Fruit fly (Drosophila melanogaster) whole organism, embryonic: ENCODE data around the gene Mst85C.

Experiments used
- CG11085 ChIP-seq: fragments of 200-800 bp; sonication (Bioruptor generic); IDR thresholded peaks from 2 replicates; pipeline ENCODE4 v1.3.6; 2022; ENCODE audit warnings: missing biosample characterization, missing genetic modification characterization
- CG12391 ChIP-seq: fragments of 200-800 bp; sonication (Bioruptor generic); optimal IDR thresholded peaks from 3 replicates; lab custom pipeline; 2018; ENCODE audit warnings: missing biosample characterization, mild to moderate bottlenecking, missing genetic modification characterization, moderate library complexity
- CG1602 ChIP-seq: fragments of 200-800 bp; sonication (Bioruptor generic); optimal IDR thresholded peaks from 3 replicates; lab custom pipeline; 2016; ENCODE audit warnings: missing biosample characterization, missing genetic modification characterization
- CG1647 ChIP-seq: fragments of 200-800 bp; sonication (Bioruptor generic); optimal IDR thresholded peaks from 3 replicates; lab custom pipeline; 2016; ENCODE audit warnings: missing biosample characterization, missing genetic modification characterization
- CG16815 ChIP-seq: fragments of 200-800 bp; sonication (Bioruptor generic); optimal IDR thresholded peaks from 3 replicates; lab custom pipeline; 2017; ENCODE audit warnings: missing biosample characterization, mild to moderate bottlenecking, missing genetic modification characterization
- CG17912 ChIP-seq: fragments of 200-800 bp; sonication (Bioruptor generic); optimal IDR thresholded peaks from 2 replicates; lab custom pipeline; 2018; ENCODE audit warnings: missing biosample characterization, mild to moderate bottlenecking, missing genetic modification characterization
- CG1792 ChIP-seq: fragments of 200-800 bp; sonication (Bioruptor generic); optimal IDR thresholded peaks from 2 replicates; lab custom pipeline; 2016; ENCODE audit warnings: missing biosample characterization, missing genetic modification characterization
- CG2120 ChIP-seq: fragments of 200-800 bp; sonication (Bioruptor generic); optimal IDR thresholded peaks from 3 replicates; lab custom pipeline; 2016; ENCODE audit warnings: missing biosample characterization, missing genetic modification characterization
- CG2129 ChIP-seq: fragments of 200-800 bp; sonication (Bioruptor generic); IDR thresholded peaks from 2 replicates; pipeline ENCODE4 v1.3.6; 2022; ENCODE audit warnings: missing biosample characterization, missing genetic modification characterization; ENCODE audit not compliant: partially characterized antibody
- CG2202 ChIP-seq: fragments of 200-800 bp; sonication (Bioruptor generic); optimal IDR thresholded peaks from 2 replicates; lab custom pipeline; 2018; ENCODE audit warnings: missing biosample characterization, mild to moderate bottlenecking, missing genetic modification characterization
- CG2678 ChIP-seq: fragments of 200-800 bp; sonication (Bioruptor generic); optimal IDR thresholded peaks from 3 replicates; lab custom pipeline; 2019; ENCODE audit warnings: missing biosample characterization, mild to moderate bottlenecking, missing genetic modification characterization, moderate library complexity
- CG31365 ChIP-seq: fragments of 200-800 bp; sonication (Bioruptor generic); optimal IDR thresholded peaks from 2 replicates; lab custom pipeline; 2018; ENCODE audit warnings: missing biosample characterization, mild to moderate bottlenecking, missing genetic modification characterization
- CG5180 ChIP-seq: fragments of 200-800 bp; sonication (Bioruptor generic); optimal IDR thresholded peaks from 3 replicates; lab custom pipeline; 2017; ENCODE audit warnings: missing biosample characterization, missing genetic modification characterization, mild to moderate bottlenecking, moderate library complexity, missing genetic modification reagents
- CG6272 ChIP-seq: fragments of 200-800 bp; sonication (Bioruptor generic); IDR thresholded peaks from 2 replicates; pipeline ENCODE4 v1.3.6; 2022; ENCODE audit warnings: missing biosample characterization, missing genetic modification characterization
- CG6791 ChIP-seq: fragments of 200-800 bp; sonication (Bioruptor generic); IDR thresholded peaks from 3 replicates; pipeline ENCODE4 v1.3.6; 2022; ENCODE audit warnings: missing biosample characterization, missing genetic modification characterization; ENCODE audit not compliant: partially characterized antibody
- CG7357 ChIP-seq: fragments of 200-800 bp; sonication (Bioruptor generic); IDR thresholded peaks from 3 replicates; pipeline ENCODE4 v1.3.6; 2022; ENCODE audit warnings: missing biosample characterization, missing genetic modification characterization
- CG8765 ChIP-seq: fragments of 200-800 bp; sonication (Bioruptor generic); IDR thresholded peaks from 2 replicates; pipeline ENCODE4 v1.3.6; 2022; ENCODE audit warnings: missing biosample characterization, missing genetic modification characterization
- CG8924 ChIP-seq: fragments of 200-800 bp; optimal IDR thresholded peaks from 3 replicates; lab custom pipeline; 2019; ENCODE audit warnings: missing biosample characterization, mild to moderate bottlenecking, missing genetic modification characterization, moderate library complexity
- CG9609 ChIP-seq: fragments of 200-800 bp; sonication (Bioruptor generic); optimal IDR thresholded peaks from 3 replicates; lab custom pipeline; 2016; ENCODE audit warnings: missing biosample characterization, missing genetic modification characterization
- D19B ChIP-seq: fragments of 200-800 bp; sonication (Bioruptor generic); optimal IDR thresholded peaks from 2 replicates; lab custom pipeline; 2017; ENCODE audit warnings: missing biosample characterization, mild to moderate bottlenecking, missing genetic modification characterization
- Dip3 ChIP-seq: fragments of 200-800 bp; sonication (Bioruptor generic); optimal IDR thresholded peaks from 3 replicates; lab custom pipeline; 2016; ENCODE audit warnings: missing biosample characterization, missing genetic modification characterization
- Dref ChIP-seq: fragments of 200-800 bp; sonication (Bioruptor generic); IDR thresholded peaks from 2 replicates; pipeline ENCODE4 v1.3.6; 2022; ENCODE audit warnings: missing biosample characterization, missing genetic modification characterization
- Gsc ChIP-seq: fragments of 200-800 bp; sonication (Bioruptor generic); IDR thresholded peaks from 2 replicates; pipeline ENCODE4 v1.3.6; 2022; ENCODE audit warnings: missing biosample characterization, missing genetic modification characterization
- HHEX ChIP-seq: fragments of 200-800 bp; sonication (Bioruptor generic); optimal IDR thresholded peaks from 3 replicates; lab custom pipeline; 2017; ENCODE audit warnings: missing biosample characterization, mild to moderate bottlenecking, missing genetic modification characterization, missing genetic modification reagents
- HLHmδ ChIP-seq: fragments of 200-800 bp; sonication (Bioruptor generic); optimal IDR thresholded peaks from 2 replicates; lab custom pipeline; 2018; ENCODE audit warnings: missing biosample characterization, mild to moderate bottlenecking, missing genetic modification characterization, moderate library complexity
- Hey ChIP-seq: fragments of 200-800 bp; sonication (Bioruptor generic); optimal IDR thresholded peaks from 3 replicates; lab custom pipeline; 2018; ENCODE audit warnings: missing biosample characterization, mild to moderate bottlenecking, missing genetic modification characterization
- Poxn ChIP-seq: fragments of 200-800 bp; sonication (Bioruptor generic); IDR thresholded peaks from 2 replicates; pipeline ENCODE4 v1.3.6; 2022; ENCODE audit warnings: missing biosample characterization, missing genetic modification characterization
- Ptx1 ChIP-seq: fragments of 200-800 bp; sonication (Bioruptor generic); IDR thresholded peaks from 2 replicates; pipeline ENCODE4 v1.3.6; 2022; ENCODE audit warnings: missing biosample characterization, missing genetic modification characterization
- Vsx1 ChIP-seq: fragments of 200-800 bp; sonication (Bioruptor generic); optimal IDR thresholded peaks from 2 replicates; lab custom pipeline; 2017; ENCODE audit warnings: missing biosample characterization, mild to moderate bottlenecking, missing genetic modification characterization, missing genetic modification reagents
- ap ChIP-seq: fragments of 200-800 bp; sonication (Bioruptor generic); IDR thresholded peaks from 2 replicates; pipeline ENCODE4 v1.3.6; 2022; ENCODE audit warnings: missing biosample characterization, missing genetic modification characterization
- ara ChIP-seq: fragments of 200-800 bp; sonication (Bioruptor generic); IDR thresholded peaks from 2 replicates; pipeline ENCODE4 v1.3.6; 2022; ENCODE audit warnings: missing biosample characterization, missing genetic modification characterization
- br ChIP-seq: fragments of >200 bp; optimal IDR thresholded peaks from 2 replicates; lab custom pipeline; 2017
- bsh ChIP-seq, 2 experiments: fragments of 200-800 bp; sonication (Bioruptor generic); optimal IDR thresholded peaks; 2 replicates each; lab custom pipeline; 2017 to 2018; ENCODE audit warnings: mild to moderate bottlenecking in 2 of 2, missing biosample characterization in 2 of 2, missing genetic modification characterization in 2 of 2, moderate library complexity in 1 of 2
- corto ChIP-seq: fragments of 200-800 bp; sonication (Bioruptor generic); optimal IDR thresholded peaks from 2 replicates; lab custom pipeline; 2016; ENCODE audit warnings: missing biosample characterization, mild to moderate bottlenecking, missing genetic modification characterization, moderate library complexity
- dimm ChIP-seq: fragments of 200-800 bp; sonication (Bioruptor generic); IDR thresholded peaks from 2 replicates; pipeline ENCODE4 v1.3.6; 2022; ENCODE audit warnings: missing biosample characterization, missing genetic modification characterization
- fd64A ChIP-seq: fragments of 200-800 bp; sonication (Bioruptor generic); optimal IDR thresholded peaks from 3 replicates; lab custom pipeline; 2018; ENCODE audit warnings: missing biosample characterization, mild to moderate bottlenecking, missing genetic modification characterization
- ftz-f1 ChIP-seq: fragments of 200-800 bp; sonication (Bioruptor generic); optimal IDR thresholded peaks from 2 replicates; lab custom pipeline; 2016; ENCODE audit warnings: missing biosample characterization, missing genetic modification characterization
- gcm2 ChIP-seq: fragments of 200-800 bp; sonication (Bioruptor generic); optimal IDR thresholded peaks from 2 replicates; lab custom pipeline; 2016; ENCODE audit warnings: missing biosample characterization, missing genetic modification characterization
- gsb ChIP-seq: fragments of 200-800 bp; sonication (Bioruptor generic); IDR thresholded peaks from 2 replicates; pipeline ENCODE4 v1.3.6; 2022; ENCODE audit warnings: missing biosample characterization, missing genetic modification characterization
- jumu ChIP-seq: fragments of 200-800 bp; sonication (Bioruptor generic); optimal IDR thresholded peaks from 3 replicates; lab custom pipeline; 2016; ENCODE audit warnings: missing biosample characterization, missing genetic modification characterization
- mam ChIP-seq: fragments of 200-800 bp; sonication (Bioruptor generic); optimal IDR thresholded peaks from 3 replicates; lab custom pipeline; 2016; ENCODE audit warnings: missing biosample characterization, missing genetic modification characterization
- nmo ChIP-seq: fragments of 200-800 bp; sonication (Bioruptor generic); optimal IDR thresholded peaks from 2 replicates; lab custom pipeline; 2018; ENCODE audit warnings: missing biosample characterization, mild to moderate bottlenecking, missing genetic modification characterization, moderate library complexity
- odd ChIP-seq: fragments of 200-800 bp; sonication (Bioruptor generic); optimal IDR thresholded peaks from 2 replicates; lab custom pipeline; 2017; ENCODE audit warnings: missing biosample characterization, mild to moderate bottlenecking, missing genetic modification characterization
- pros ChIP-seq: fragments of 200-800 bp; sonication (Bioruptor generic); optimal IDR thresholded peaks from 3 replicates; lab custom pipeline; 2019; ENCODE audit warnings: missing biosample characterization, mild to moderate bottlenecking, missing genetic modification characterization, moderate library complexity
- stc ChIP-seq: fragments of 200-800 bp; sonication (Bioruptor generic); IDR thresholded peaks from 2 replicates; pipeline ENCODE4 v1.3.6; 2022; ENCODE audit warnings: missing biosample characterization, missing genetic modification characterization
- tgo ChIP-seq: fragments of 200-800 bp; sonication (Bioruptor generic); IDR thresholded peaks from 3 replicates; pipeline ENCODE4 v1.3.6; 2022; ENCODE audit warnings: missing biosample characterization, missing genetic modification characterization
- trem ChIP-seq: fragments of 200-800 bp; optimal IDR thresholded peaks from 3 replicates; lab custom pipeline; 2019; ENCODE audit warnings: missing biosample characterization, mild to moderate bottlenecking, missing genetic modification characterization, moderate library complexity
- twi ChIP-seq: fragments of 200-800 bp; optimal IDR thresholded peaks from 2 replicates; lab custom pipeline; 2019; ENCODE audit warnings: missing biosample characterization, mild to moderate bottlenecking, missing genetic modification characterization, moderate library complexity
- wdn ChIP-seq: fragments of 200-800 bp; sonication (Bioruptor generic); IDR thresholded peaks from 2 replicates; pipeline ENCODE4 v1.3.6; 2022; ENCODE audit warnings: missing biosample characterization, missing genetic modification characterization
- yki ChIP-seq: fragments of >200 bp; optimal IDR thresholded peaks from 3 replicates; lab custom pipeline; 2018

Gene Mst85C

dm6 chr3R:9055119-9056105 lies 7.0 kb downstream of the Mst85C start (continued):
- TF ChIP-seq CG2120 (GFP tag; lab: Kevin White, UChicago) (peak; percentile 94), CG8765 (GFP tag; lab: Robert Waterston, UW) (no peak), mam (GFP tag; lab: Kevin White, UChicago) (peak; percentile 74), gsb (GFP tag; lab: Robert Waterston, UW) (no peak), Hey (peak; percentile 87), ara (GFP tag; lab: Robert Waterston, UW) (no peak), trem (peak; percentile 90), odd (GFP tag; lab: Kevin White, UChicago) (peak; percentile 84), jumu (GFP tag; lab: Kevin White, UChicago) (peak; percentile 59), br (no peak), Gsc (no peak), CG2678 (tag; lab: Kevin White, UChicago) (peak; percentile 98), ftz-f1 (GFP tag; lab: Kevin White, UChicago) (no peak), bsh (GFP tag; optimal IDR thresholded peaks at IDR 0.05; lab: Kevin White, UChicago) (peak; percentile 55 to 96), gcm2 (no peak), CG6272 (GFP tag; lab: Robert Waterston, UW) (peak; percentile 81), D19B (GFP tag; lab: Kevin White, UChicago) (peak; percentile 95), CG5180 (peak; percentile 82), HHEX (GFP tag; lab: Kevin White, UChicago) (peak; percentile 94), CG1792 (GFP tag; lab: Kevin White, UChicago) (peak; percentile 62), Dip3 (GFP tag; lab: Kevin White, UChicago) (peak; percentile 77), wdn (GFP tag; lab: Robert Waterston, UW) (no peak), nmo (GFP tag; lab: Kevin White, UChicago) (peak; percentile 96), CG7357 (GFP tag; lab: Robert Waterston, UW) (peak; percentile 82), CG2202 (tag; lab: Kevin White, UChicago) (peak; percentile 85), twi (tag; lab: Kevin White, UChicago) (peak; percentile 78), pros (GFP tag; lab: Kevin White, UChicago) (no peak), fd64A (GFP tag; lab: Kevin White, UChicago) (peak; percentile 77), CG6791 (GFP tag; lab: Robert Waterston, UW) (no peak), CG2129 (no peak), tgo (GFP tag; lab: Robert Waterston, UW) (no peak), CG17912 (GFP tag; lab: Kevin White, UChicago) (no peak), CG1602 (peak; percentile 87), ap (no peak), CG8924 (peak; percentile 95), stc (no peak), dimm (GFP tag; lab: Robert Waterston, UW) (no peak), CG9609 (peak; percentile 75), CG1647 (GFP tag; lab: Kevin White, UChicago) (peak; percentile 31), CG12391 (tag; lab: Kevin White, UChicago) (peak; percentile 96), CG31365 (tag; lab: Kevin White, UChicago) (peak; percentile 77), Vsx1 (GFP tag; lab: Kevin White, UChicago) (peak; percentile 70), Ptx1 (GFP tag; lab: Robert Waterston, UW) (no peak), Poxn (no peak), corto (GFP tag; lab: Kevin White, UChicago) (peak; percentile 93), CG16815 (peak; percentile 83), Dref (no peak), CG11085 (no peak), yki (lab: Kevin White, UChicago) (no peak), HLHmδ (no peak)
